Worm (Caenorhabditis elegans): ENCODE measurements around the gene F58G1.3.

DNA sequence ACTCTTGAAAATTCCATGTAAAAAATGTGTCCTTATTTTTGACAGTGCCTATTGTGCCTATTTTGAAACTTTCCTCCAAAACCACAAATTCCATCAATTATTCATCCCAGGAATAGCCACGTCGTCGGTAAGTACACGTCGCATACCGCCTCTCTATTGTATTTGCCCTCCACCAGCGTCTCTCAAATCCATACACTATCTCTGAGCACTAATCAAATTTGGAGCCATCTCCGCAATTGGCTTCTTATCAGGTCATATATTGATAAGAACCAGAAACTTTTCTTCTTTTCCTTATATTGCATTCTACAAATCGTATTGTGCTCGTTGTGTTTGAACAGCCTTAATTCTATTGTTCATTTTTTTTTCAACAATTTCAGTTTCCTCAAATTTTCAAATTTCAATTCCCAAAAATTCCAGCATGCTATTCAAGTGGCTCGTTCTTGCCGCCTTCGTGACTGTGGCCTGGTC lies 3.3 kb upstream of the F58G1.3 start, which contains the start of gene dct-18:
- TF ChIP-seq tbx-8 (GFP tag; optimal IDR thresholded peaks at IDR 0.05) (no peak), unc-62 (GFP tag; optimal IDR thresholded peaks at IDR 0.05) (no peak), lin-13 (tag; optimal IDR thresholded peaks at IDR 0.05) (no peak), unc-39 (tag; optimal IDR thresholded peaks at IDR 0.05) (no peak), pha-4 (tag; optimal IDR thresholded peaks at IDR 0.05) (no peak), nhr-12 (tag; optimal IDR thresholded peaks at IDR 0.05) (no peak), sptf-1 (tag; optimal IDR thresholded peaks at IDR 0.05) (no peak), blmp-1 (tag; optimal IDR thresholded peaks at IDR 0.05) (no peak), nhr-237 (tag; optimal IDR thresholded peaks at IDR 0.05) (no peak)

All from whole organism, mixed stage, embryonic.